Fruit fly (Drosophila melanogaster) whole organism, embryonic: Measurements from ENCODE around the gene ninaE.

Experiments
- Blimp-1 ChIP-seq: fragments of 200-800 bp; sonication (Bioruptor generic); optimal IDR thresholded peaks from 3 replicates; lab custom pipeline; 2018; ENCODE audit warnings: missing biosample characterization, missing genetic modification characterization, mild to moderate bottlenecking, moderate library complexity, missing genetic modification reagents
- CG11696 ChIP-seq: fragments of 200-800 bp; sonication (Bioruptor generic); IDR thresholded peaks from 2 replicates; pipeline ENCODE4 v1.3.6; 2022; ENCODE audit warnings: missing biosample characterization, missing genetic modification characterization
- CG12071 ChIP-seq: fragments of 200-800 bp; sonication (Bioruptor generic); optimal IDR thresholded peaks from 3 replicates; lab custom pipeline; 2018; ENCODE audit warnings: missing biosample characterization, mild to moderate bottlenecking, missing genetic modification characterization
- CG14965 ChIP-seq: fragments of 200-800 bp; sonication (Bioruptor generic); optimal IDR thresholded peaks from 2 replicates; lab custom pipeline; 2016; ENCODE audit warnings: missing biosample characterization, missing genetic modification characterization, borderline replicate concordance
- CG15696 ChIP-seq: fragments of 200-800 bp; sonication (Bioruptor generic); optimal IDR thresholded peaks from 2 replicates; lab custom pipeline; 2019; ENCODE audit warnings: missing biosample characterization, mild to moderate bottlenecking, missing genetic modification characterization, moderate library complexity
- CG2116 ChIP-seq: fragments of 200-800 bp; sonication (Bioruptor generic); optimal IDR thresholded peaks from 3 replicates; lab custom pipeline; 2018; ENCODE audit warnings: missing biosample characterization, mild to moderate bottlenecking, missing genetic modification characterization
- CG30431 ChIP-seq: fragments of 200-800 bp; sonication (Bioruptor generic); optimal IDR thresholded peaks from 2 replicates; lab custom pipeline; 2017; ENCODE audit warnings: missing biosample characterization, missing genetic modification characterization
- CG3281 ChIP-seq: fragments of 200-800 bp; sonication (Bioruptor generic); optimal IDR thresholded peaks from 3 replicates; lab custom pipeline; 2017; ENCODE audit warnings: missing biosample characterization, mild to moderate bottlenecking, missing genetic modification characterization
- CG34376 ChIP-seq: fragments of 200-800 bp; sonication (Bioruptor generic); optimal IDR thresholded peaks from 2 replicates; lab custom pipeline; 2018; ENCODE audit warnings: missing biosample characterization, mild to moderate bottlenecking, missing genetic modification characterization
- CG4328 ChIP-seq: fragments of 200-800 bp; sonication (Bioruptor generic); optimal IDR thresholded peaks from 3 replicates; lab custom pipeline; 2017; ENCODE audit warnings: missing biosample characterization, missing genetic modification reagents, missing genetic modification characterization
- CG6854 ChIP-seq: fragments of 200-800 bp; sonication (Bioruptor generic); optimal IDR thresholded peaks from 3 replicates; lab custom pipeline; 2017; ENCODE audit warnings: missing biosample characterization, mild to moderate bottlenecking, missing genetic modification characterization
- CG7839 ChIP-seq: fragments of 200-800 bp; sonication (Bioruptor generic); optimal IDR thresholded peaks from 3 replicates; lab custom pipeline; 2018; ENCODE audit warnings: missing biosample characterization, mild to moderate bottlenecking, missing genetic modification characterization, moderate library complexity
- CG7963 ChIP-seq: fragments of 200-800 bp; sonication (Bioruptor generic); IDR thresholded peaks from 3 replicates; pipeline ENCODE4 v1.3.6; 2022; ENCODE audit warnings: missing biosample characterization, missing genetic modification characterization; ENCODE audit not compliant: partially characterized antibody
- CG9817 ChIP-seq: fragments of 200-800 bp; sonication (Bioruptor generic); optimal IDR thresholded peaks from 2 replicates; lab custom pipeline; 2018; ENCODE audit warnings: missing biosample characterization, mild to moderate bottlenecking, missing genetic modification characterization, moderate library complexity
- CTCF ChIP-seq: fragments of 200-800 bp; sonication (Bioruptor generic); optimal IDR thresholded peaks from 2 replicates; lab custom pipeline; 2017; ENCODE audit warnings: missing biosample characterization, mild to moderate bottlenecking, missing genetic modification characterization, moderate library complexity
- CoRest ChIP-seq: fragments of 200-800 bp; sonication (Bioruptor generic); optimal IDR thresholded peaks from 3 replicates; lab custom pipeline; 2018; ENCODE audit warnings: missing biosample characterization, mild to moderate bottlenecking, missing genetic modification characterization, moderate library complexity
- CrebB ChIP-seq: fragments of 200-800 bp; sonication (Bioruptor generic); optimal IDR thresholded peaks from 3 replicates; lab custom pipeline; 2018; ENCODE audit warnings: missing biosample characterization, mild to moderate bottlenecking, missing genetic modification characterization
- D19B ChIP-seq: fragments of 200-800 bp; sonication (Bioruptor generic); optimal IDR thresholded peaks from 2 replicates; lab custom pipeline; 2017; ENCODE audit warnings: missing biosample characterization, mild to moderate bottlenecking, missing genetic modification characterization
- Dbx ChIP-seq: fragments of 200-800 bp; sonication (Bioruptor generic); IDR thresholded peaks from 3 replicates; pipeline ENCODE4 v1.3.6; 2022; ENCODE audit warnings: missing biosample characterization, missing genetic modification characterization
- Dek ChIP-seq: fragments of 200-800 bp; sonication (Bioruptor generic); optimal IDR thresholded peaks from 3 replicates; lab custom pipeline; 2019; ENCODE audit warnings: missing biosample characterization, mild to moderate bottlenecking, missing genetic modification characterization, moderate library complexity
- Dfd ChIP-seq, 2 experiments: fragments of >200 bp; optimal IDR thresholded peaks; 2 replicates each; lab custom pipeline; 2017; ENCODE audit warnings: missing biosample characterization in 2 of 2, missing genetic modification characterization in 2 of 2
- ERR ChIP-seq: fragments of 200-800 bp; sonication (Bioruptor generic); optimal IDR thresholded peaks from 2 replicates; lab custom pipeline; 2016; ENCODE audit warnings: missing biosample characterization, missing genetic modification characterization
- Elba2 ChIP-seq: fragments of 200-800 bp; sonication (Bioruptor generic); optimal IDR thresholded peaks from 3 replicates; lab custom pipeline; 2016; ENCODE audit warnings: missing biosample characterization, missing genetic modification characterization
- Gug ChIP-seq: fragments of 200-800 bp; sonication (Bioruptor generic); IDR thresholded peaks from 4 replicates; pipeline ENCODE4 v1.3.6; 2022; ENCODE audit warnings: missing biosample characterization, missing genetic modification characterization
- Hmr ChIP-seq: fragments of 200-800 bp; sonication (Bioruptor generic); optimal IDR thresholded peaks from 3 replicates; lab custom pipeline; 2017; ENCODE audit warnings: mild to moderate bottlenecking, missing biosample characterization, missing genetic modification reagents, missing genetic modification characterization
- Meics ChIP-seq: fragments of 200-800 bp; sonication (Bioruptor generic); optimal IDR thresholded peaks from 2 replicates; lab custom pipeline; 2017; ENCODE audit warnings: missing biosample characterization, mild to moderate bottlenecking, missing genetic modification characterization
- NC2β ChIP-seq: fragments of 200-800 bp; sonication (Bioruptor generic); optimal IDR thresholded peaks from 2 replicates; lab custom pipeline; 2016; ENCODE audit warnings: missing biosample characterization, missing genetic modification characterization
- Oli ChIP-seq: fragments of 200-800 bp; sonication (Bioruptor generic); optimal IDR thresholded peaks from 2 replicates; lab custom pipeline; 2018; ENCODE audit warnings: missing biosample characterization, mild to moderate bottlenecking, missing genetic modification characterization, moderate library complexity
- Pdp1 ChIP-seq, 2 experiments: fragments of 200-800 bp; sonication (Bioruptor generic); optimal IDR thresholded peaks; 3 replicates each; lab custom pipeline; 2016; ENCODE audit warnings: missing biosample characterization in 2 of 2, missing genetic modification characterization in 2 of 2, mild to moderate bottlenecking in 1 of 2, moderate library complexity in 1 of 2
- TFAM ChIP-seq: fragments of 200-800 bp; sonication (Bioruptor generic); optimal IDR thresholded peaks from 2 replicates; lab custom pipeline; 2017; ENCODE audit warnings: missing biosample characterization, missing genetic modification characterization, inconsistent platforms
- bab2 ChIP-seq: fragments of 200-800 bp; sonication (Bioruptor generic); optimal IDR thresholded peaks from 2 replicates; lab custom pipeline; 2016; ENCODE audit warnings: missing biosample characterization, missing genetic modification characterization
- cg ChIP-seq: fragments of 200-800 bp; sonication (Bioruptor generic); optimal IDR thresholded peaks from 3 replicates; lab custom pipeline; 2019; ENCODE audit warnings: missing biosample characterization, mild to moderate bottlenecking, missing genetic modification characterization, moderate library complexity
- corto ChIP-seq: fragments of 200-800 bp; sonication (Bioruptor generic); optimal IDR thresholded peaks from 2 replicates; lab custom pipeline; 2016; ENCODE audit warnings: missing biosample characterization, mild to moderate bottlenecking, missing genetic modification characterization, moderate library complexity
- dan ChIP-seq: fragments of 200-800 bp; sonication (Bioruptor generic); IDR thresholded peaks from 2 replicates; pipeline ENCODE4 v1.3.6; 2022; ENCODE audit warnings: missing biosample characterization, missing genetic modification characterization
- grau ChIP-seq: fragments of 200-800 bp; optimal IDR thresholded peaks from 3 replicates; lab custom pipeline; 2019; ENCODE audit warnings: missing biosample characterization, mild to moderate bottlenecking, missing genetic modification characterization, moderate library complexity
- grn ChIP-seq: fragments of 200-800 bp; sonication (Bioruptor generic); optimal IDR thresholded peaks from 3 replicates; lab custom pipeline; 2017; ENCODE audit warnings: missing biosample characterization, missing genetic modification characterization
- inv ChIP-seq: fragments of 200-800 bp; sonication (Bioruptor generic); IDR thresholded peaks from 2 replicates; pipeline ENCODE4 v1.3.6; 2022; ENCODE audit warnings: missing biosample characterization, missing genetic modification characterization; ENCODE audit not compliant: partially characterized antibody
- luna ChIP-seq: fragments of 200-800 bp; sonication (Bioruptor generic); optimal IDR thresholded peaks from 2 replicates; lab custom pipeline; 2016; ENCODE audit warnings: missing biosample characterization, missing genetic modification characterization
- maf-S ChIP-seq: fragments of 200-800 bp; sonication (Bioruptor generic); optimal IDR thresholded peaks from 2 replicates; lab custom pipeline; 2016; ENCODE audit warnings: missing biosample characterization, missing genetic modification characterization
- mam ChIP-seq: fragments of 200-800 bp; sonication (Bioruptor generic); optimal IDR thresholded peaks from 3 replicates; lab custom pipeline; 2016; ENCODE audit warnings: missing biosample characterization, missing genetic modification characterization
- odd ChIP-seq: fragments of 200-800 bp; sonication (Bioruptor generic); optimal IDR thresholded peaks from 2 replicates; lab custom pipeline; 2017; ENCODE audit warnings: missing biosample characterization, mild to moderate bottlenecking, missing genetic modification characterization
- prd ChIP-seq, 3 experiments: fragments of >200 bp in 2 of 3; fragments of 200-800 bp in 1 of 3; sonication (Bioruptor generic) in 1 of 3; optimal IDR thresholded peaks in 2 of 3; IDR thresholded peaks in 1 of 3; 2 replicates in 2 of 3; 3 replicates in 1 of 3; pipeline versions ENCODE4 v1.3.6 to Lab custom; 2017 to 2022; ENCODE audit warnings: missing biosample characterization in 1 of 3, missing genetic modification characterization in 1 of 3
- psq ChIP-seq: fragments of 200-800 bp; sonication (Bioruptor generic); optimal IDR thresholded peaks from 2 replicates; lab custom pipeline; 2017; ENCODE audit warnings: missing biosample characterization, missing genetic modification characterization
- pum ChIP-seq: fragments of 200-800 bp; sonication (Bioruptor generic); optimal IDR thresholded peaks from 2 replicates; lab custom pipeline; 2016; ENCODE audit warnings: missing biosample characterization, missing genetic modification characterization
- sc ChIP-seq, 3 experiments: fragments of >200 bp in 2 of 3; fragments of 200-800 bp in 1 of 3; sonication (Bioruptor generic) in 1 of 3; optimal IDR thresholded peaks; 2 replicates in 2 of 3; 3 replicates in 1 of 3; lab custom pipeline; 2017; ENCODE audit warnings: mild to moderate bottlenecking in 1 of 3, missing biosample characterization in 1 of 3, missing genetic modification characterization in 1 of 3, missing genetic modification reagents in 1 of 3
- sens-2 ChIP-seq: fragments of 200-800 bp; sonication (Bioruptor generic); IDR thresholded peaks from 2 replicates; pipeline ENCODE4 v1.3.6; 2022; ENCODE audit warnings: missing biosample characterization, missing genetic modification characterization
- slp2 ChIP-seq: fragments of 200-800 bp; sonication (Bioruptor generic); optimal IDR thresholded peaks from 2 replicates; lab custom pipeline; 2016; ENCODE audit warnings: missing biosample characterization, missing genetic modification characterization
- z ChIP-seq: fragments of 200-800 bp; sonication (Bioruptor generic); IDR thresholded peaks from 3 replicates; pipeline ENCODE4 v1.3.6; 2022; ENCODE audit warnings: missing biosample characterization, missing genetic modification characterization
- zen ChIP-seq: fragments of 200-800 bp; sonication (Bioruptor generic); optimal IDR thresholded peaks from 3 replicates; lab custom pipeline; 2018; ENCODE audit warnings: missing biosample characterization, mild to moderate bottlenecking, missing genetic modification characterization, moderate library complexity
- zfh1 ChIP-seq: fragments of 200-800 bp; sonication (Bioruptor generic); IDR thresholded peaks from 3 replicates; pipeline ENCODE4 v1.3.6; 2022; ENCODE audit warnings: missing biosample characterization, missing genetic modification characterization

The ninaE gene

dm6 chr3R:19892046-19892445 is 4.0 kb upstream of the ninaE start (continued):
- TF ChIP-seq Oli (tag; lab: Kevin White, UChicago) (peak; percentile 77), psq (no peak), sens-2 (GFP tag; lab: Robert Waterston, UW) (peak; percentile 55; the same call in 1 of the 2 replicates), Elba2 (GFP tag; lab: Kevin White, UChicago) (no peak), CG9817 (peak; percentile 72), CG2116 (GFP tag; lab: Kevin White, UChicago) (no peak), odd (peak; percentile 56), CG34376 (GFP tag; lab: Kevin White, UChicago) (peak; percentile 20), pum (GFP tag; lab: Kevin White, UChicago) (peak; percentile 71), z (GFP tag; lab: Robert Waterston, UW) (no peak), corto (GFP tag; lab: Kevin White, UChicago) (no peak), inv (peak; percentile 27; the same call in 1 of the 2 replicates), luna (peak; percentile 33), CG15696 (peak; percentile 58), CG4328 (GFP tag; lab: Kevin White, UChicago) (peak; percentile 65), Meics (GFP tag; lab: Kevin White, UChicago) (peak; percentile 71), CTCF (GFP tag; lab: Kevin White, UChicago) (peak; percentile 18), prd (optimal IDR thresholded peaks at IDR 0.05; lab: Kevin White, UChicago) (no peak), prd (GFP tag; IDR thresholded peaks at IDR 0.05; lab: Robert Waterston, UW) (peak; percentile 84), Dbx (GFP tag; lab: Robert Waterston, UW) (peak; percentile 66; the same call in 1 of the 3 replicates), cg (no peak), slp2 (GFP tag; lab: Kevin White, UChicago) (peak; percentile 33), grau (peak; percentile 70), CG7963 (GFP tag; lab: Robert Waterston, UW) (peak; percentile 34; the same call in 1 of the 3 replicates), Gug (GFP tag; lab: Robert Waterston, UW) (peak; percentile 73; the same call in 3 of the 4 replicates), CG14965 (GFP tag; lab: Kevin White, UChicago) (no peak), CG12071 (GFP tag; lab: Kevin White, UChicago) (peak; percentile 78), sc (optimal IDR thresholded peaks at IDR 0.05; lab: Kevin White, UChicago) (no peak), sc (GFP tag; optimal IDR thresholded peaks at IDR 0.05; lab: Kevin White, UChicago) (no peak), CG30431 (GFP tag; lab: Kevin White, UChicago) (peak; percentile 62), ERR (GFP tag; lab: Kevin White, UChicago) (peak; percentile 58), CoRest (tag; lab: Kevin White, UChicago) (peak; percentile 71), CG3281 (peak; percentile 72), Blimp-1 (GFP tag; lab: Kevin White, UChicago) (no peak), zfh1 (GFP tag; lab: Robert Waterston, UW) (peak; percentile 82), D19B (peak; percentile 14), CrebB (peak; percentile 58), mam (GFP tag; lab: Kevin White, UChicago) (peak; percentile 78), Hmr (GFP tag; lab: Kevin White, UChicago) (no peak), CG11696 (GFP tag; lab: Robert Waterston, UW) (peak; percentile 68), CG7839 (tag; lab: Kevin White, UChicago) (peak; percentile 82), Dfd (GFP tag; optimal IDR thresholded peaks at IDR 0.05; lab: Kevin White, UChicago) (no peak), NC2β (peak; percentile 73), maf-S (GFP tag; lab: Kevin White, UChicago) (peak; percentile 36), bab2 (GFP tag; lab: Kevin White, UChicago) (peak; percentile 52), TFAM (GFP tag; lab: Kevin White, UChicago) (no peak), grn (GFP tag; lab: Kevin White, UChicago) (no peak), CG6854 (GFP tag; lab: Kevin White, UChicago) (peak; percentile 44), Pdp1 (GFP tag; optimal IDR thresholded peaks at IDR 0.05; lab: Kevin White, UChicago) (peak; percentile 81 to 85), dan (no peak), zen (tag; lab: Kevin White, UChicago) (no peak), Dek (tag; lab: Kevin White, UChicago) (peak; percentile 32)
